Worm (Caenorhabditis elegans) whole organism, midembryonic: ENCODE results near the gene ZK380.6.
A peak's percentile ranks its signal among the peaks of the same experiment; 100 is the strongest.

Source experiments
- T22C8.4 ChIP-seq: fragments of 200-800 bp; sonication (Bioruptor generic); IDR thresholded peaks from 2 replicates; pipeline ENCODE4 v1.3.6; 2022; ENCODE audit warnings: missing genetic modification characterization, missing compliant biosample characterization
- cog-1 ChIP-seq: sonication (generic microtip); optimal IDR thresholded peaks from 2 replicates; lab custom pipeline; 2016; ENCODE audit warnings: missing genetic modification characterization, missing compliant biosample characterization
- flt-1 ChIP-seq: fragments of 200-800 bp; sonication (Bioruptor generic); IDR thresholded peaks from 2 replicates; pipeline ENCODE4 v1.3.6; 2022; ENCODE audit warnings: missing genetic modification characterization, missing compliant biosample characterization
- klf-2 ChIP-seq: fragments of 200-800 bp; sonication (Bioruptor generic); conservative IDR thresholded peaks from 2 replicates; pipeline ENCODE4 v1.3.6; 2022; ENCODE audit warnings: missing genetic modification reagents, missing genetic modification characterization, missing compliant biosample characterization
- med-1 ChIP-seq: sonication (generic microtip); optimal IDR thresholded peaks from 2 replicates; lab custom pipeline; 2017; ENCODE audit warnings: missing genetic modification characterization, mild to moderate bottlenecking, missing compliant biosample characterization, antibody characterized with exemption, missing genetic modification reagents; ENCODE audit not compliant: insufficient read depth
- ref-1 ChIP-seq: fragments of 200-800 bp; sonication (Bioruptor generic); conservative IDR thresholded peaks from 2 replicates; pipeline ENCODE4 v1.3.6; 2022; ENCODE audit warnings: missing genetic modification reagents, missing genetic modification characterization, missing compliant biosample characterization
- tab-1 ChIP-seq: fragments of 200-800 bp; sonication (Bioruptor generic); IDR thresholded peaks from 2 replicates; pipeline ENCODE4 v1.3.6; 2022; ENCODE audit warnings: missing genetic modification characterization, missing compliant biosample characterization
- ztf-23 ChIP-seq: fragments of 200-800 bp; sonication (Bioruptor generic); IDR thresholded peaks from 2 replicates; pipeline ENCODE4 v1.3.6; 2022; ENCODE audit warnings: missing genetic modification reagents, missing genetic modification characterization, missing compliant biosample characterization
- ztf-29 ChIP-seq: fragments of 200-800 bp; sonication (Bioruptor generic); IDR thresholded peaks from 2 replicates; pipeline ENCODE4 v1.3.6; 2022; ENCODE audit warnings: missing genetic modification reagents, missing genetic modification characterization, missing compliant biosample characterization

ZK380.6 gene

DNA sequence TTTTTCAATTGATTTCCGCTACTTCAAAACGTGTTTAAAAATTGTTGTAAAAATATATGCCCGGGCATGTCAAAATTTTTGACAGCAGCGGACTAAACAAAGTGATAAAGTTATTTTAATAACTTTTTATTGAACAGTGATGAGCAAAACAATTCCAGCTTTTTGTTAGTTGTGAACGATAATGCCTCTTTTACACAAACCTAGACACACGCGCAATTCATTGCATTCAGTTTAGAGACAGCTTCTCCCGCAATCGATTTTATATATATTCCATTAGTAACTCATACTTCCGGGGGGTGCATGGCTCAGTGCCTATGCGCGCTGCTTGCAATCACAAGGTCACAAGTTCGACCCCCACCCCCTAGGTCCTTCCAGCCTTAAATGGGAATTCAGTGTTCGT, at the start of gene ZK380.6:
ZK380.6 (plus strand) TSS at position 301 of the 400 bp plus-strand sequence.
- TF ChIP-seq cog-1 (tag; lab: Kevin White, UChicago) (no peak), tab-1 (GFP tag; lab: Robert Waterston, UW) (no peak), ztf-29 (0 out of 2 replicates have a peak, but pooled peaks have one; percentile 26), flt-1 (GFP tag; lab: Robert Waterston, UW) (no peak), ztf-23 (GFP tag; lab: Robert Waterston, UW) (0 out of 2 replicates have a peak, but pooled peaks have one; percentile 53)

DNA sequence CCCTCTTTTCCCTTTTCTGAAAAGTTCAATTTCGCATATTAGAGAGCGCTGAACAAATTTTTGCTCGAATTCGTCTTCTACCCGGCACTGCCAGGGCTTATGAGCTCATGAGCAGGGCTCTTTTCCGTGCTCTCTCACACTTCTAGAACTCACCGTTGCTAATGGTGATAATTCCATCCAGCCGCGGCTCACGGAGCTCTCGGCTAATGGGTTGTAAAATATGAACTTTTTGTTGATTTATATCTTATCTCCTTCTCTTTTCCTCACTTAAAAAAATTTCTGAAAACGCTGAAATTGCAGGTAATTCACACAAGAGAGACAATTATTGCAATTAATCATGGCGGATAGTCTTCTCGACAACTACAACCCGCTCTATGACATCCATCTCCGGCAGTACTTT, 49.6 kb upstream of the ZK380.6 start, which contains the start of gene H11E01.3:
H11E01.3 (plus strand) TSS at position 301 of the 400 bp plus-strand sequence.
- TF ChIP-seq med-1 (GFP tag; lab: Kevin White, UChicago) (no peak), T22C8.4 (GFP tag; lab: Robert Waterston, UW) (no peak), ztf-29 (no peak), tab-1 (GFP tag; lab: Robert Waterston, UW) (no peak), flt-1 (GFP tag; lab: Robert Waterston, UW) (no peak), klf-2 (no peak), ref-1 (no peak), ztf-23 (GFP tag; lab: Robert Waterston, UW) (no peak), cog-1 (tag; lab: Kevin White, UChicago) (no peak)

ce11 chrX:1612948-1613347, 41.3 kb upstream of the ZK380.6 start:
- no peak for TF ChIP-seq klf-2
- TF ChIP-seq ref-1: no peak
- TF ChIP-seq flt-1 (GFP tag; lab: Robert Waterston, UW): no peak
- no peak for TF ChIP-seq ztf-23 (GFP tag; lab: Robert Waterston, UW)
- no peak for TF ChIP-seq tab-1 (GFP tag; lab: Robert Waterston, UW)
- TF ChIP-seq cog-1 (tag; lab: Kevin White, UChicago): no peak
- no peak for TF ChIP-seq med-1 (GFP tag; lab: Kevin White, UChicago)
- TF ChIP-seq T22C8.4 (GFP tag; lab: Robert Waterston, UW): no peak
- TF ChIP-seq ztf-29: no peak

ce11 chrX:1613860-1614259, 40.4 kb upstream of the ZK380.6 start:
- TF ChIP-seq med-1 (GFP tag; lab: Kevin White, UChicago): no peak
- TF ChIP-seq flt-1 (GFP tag; lab: Robert Waterston, UW): no peak
- no peak for TF ChIP-seq ztf-29
- no peak for TF ChIP-seq ztf-23 (GFP tag; lab: Robert Waterston, UW)
- no peak for TF ChIP-seq cog-1 (tag; lab: Kevin White, UChicago)
- no peak for TF ChIP-seq tab-1 (GFP tag; lab: Robert Waterston, UW)
- no peak for TF ChIP-seq T22C8.4 (GFP tag; lab: Robert Waterston, UW)
- TF ChIP-seq ref-1: no peak
- TF ChIP-seq klf-2: no peak

- TF ChIP-seq ztf-23 (GFP tag; lab: Robert Waterston, UW) (no peak), tab-1 (GFP tag; lab: Robert Waterston, UW) (no peak), flt-1 (GFP tag; lab: Robert Waterston, UW) (no peak), med-1 (GFP tag; lab: Kevin White, UChicago) (no peak), klf-2 (no peak), ref-1 (no peak), cog-1 (tag; lab: Kevin White, UChicago) (no peak), ztf-29 (no peak), T22C8.4 (GFP tag; lab: Robert Waterston, UW) (no peak)
These were observed 33.4 kb upstream of the ZK380.6 start, which contains the start of gene H11E01.2 for ce11 chrX:1620678-1621449. Gene H11E01.2, plus strand, starts transcription at chrX:1621057.

ce11 chrX:1623048-1623447, 31.2 kb upstream of the ZK380.6 start:
- TF ChIP-seq ztf-23 (GFP tag; lab: Robert Waterston, UW): no peak
- TF ChIP-seq cog-1 (tag; lab: Kevin White, UChicago): no peak

DNA sequence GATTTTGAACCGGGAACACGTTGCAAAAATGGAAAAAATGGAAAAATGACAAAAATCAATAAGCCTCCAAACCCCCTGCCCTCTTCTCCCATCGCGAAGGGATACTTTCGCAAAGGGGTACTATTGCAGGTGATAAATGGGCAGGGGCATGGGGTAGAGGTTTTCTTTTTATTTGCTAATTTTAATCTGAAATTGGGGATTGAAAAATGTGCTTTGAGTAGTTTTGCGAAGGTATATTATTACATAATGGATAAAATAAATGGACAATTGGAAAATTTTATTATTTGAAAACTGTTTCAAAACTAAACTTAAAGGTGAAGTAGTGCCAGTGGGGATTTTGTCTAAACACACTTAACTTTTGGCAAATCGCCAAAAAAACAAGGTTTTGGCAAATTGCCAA, 27.2 kb upstream of the ZK380.6 start:
- TF ChIP-seq flt-1 (GFP tag; lab: Robert Waterston, UW) (peak; percentile 82), ref-1 (no peak), ztf-29 (no peak), klf-2 (peak; percentile 67), ztf-23 (GFP tag; lab: Robert Waterston, UW) (peak; percentile 91), med-1 (GFP tag; lab: Kevin White, UChicago) (peak; percentile 26), cog-1 (tag; lab: Kevin White, UChicago) (peak; percentile 92), T22C8.4 (GFP tag; lab: Robert Waterston, UW) (peak; percentile 99)

- TF ChIP-seq med-1 (GFP tag; lab: Kevin White, UChicago): no peak
- no peak for TF ChIP-seq flt-1 (GFP tag; lab: Robert Waterston, UW)
- no peak for TF ChIP-seq ref-1
- no peak for TF ChIP-seq tab-1 (GFP tag; lab: Robert Waterston, UW)
These were observed 26.4 kb upstream of the ZK380.6 start, which contains the start of gene fbxb-58 for ce11 chrX:1627837-1628236. Gene fbxb-58, plus strand, starts transcription at chrX:1628137.

DNA sequence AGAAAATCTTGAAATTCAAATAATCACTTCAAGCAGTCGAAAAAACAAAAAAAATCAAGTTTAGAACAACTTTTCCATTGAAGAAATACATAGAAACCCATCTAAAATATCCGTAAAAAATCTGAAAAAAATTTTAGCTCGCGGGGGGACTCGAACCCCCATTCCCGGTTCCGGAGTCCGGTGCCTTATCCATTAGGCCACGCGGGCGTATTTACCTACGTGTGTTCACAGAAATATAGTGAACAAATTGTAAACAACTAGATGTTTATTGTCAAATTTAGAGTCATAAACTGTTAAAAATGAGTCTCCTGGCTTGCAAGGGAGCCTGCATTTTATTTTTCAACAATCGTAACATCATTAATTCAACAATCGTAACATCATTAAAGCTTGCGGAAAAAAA, 24.5 kb upstream of the ZK380.6 start:
- no peak for TF ChIP-seq ztf-29
- TF ChIP-seq med-1 (GFP tag; lab: Kevin White, UChicago): no peak
- no peak for TF ChIP-seq cog-1 (tag; lab: Kevin White, UChicago)
- TF ChIP-seq tab-1 (GFP tag; lab: Robert Waterston, UW): no peak
- no peak for TF ChIP-seq flt-1 (GFP tag; lab: Robert Waterston, UW)
- TF ChIP-seq T22C8.4 (GFP tag; lab: Robert Waterston, UW): no peak
- no peak for TF ChIP-seq ztf-23 (GFP tag; lab: Robert Waterston, UW)
- TF ChIP-seq klf-2: no peak
- TF ChIP-seq ref-1: no peak
